Worm (Caenorhabditis elegans): ENCODE measurements around the gene ins-17.

The ins-17 gene

DNA sequence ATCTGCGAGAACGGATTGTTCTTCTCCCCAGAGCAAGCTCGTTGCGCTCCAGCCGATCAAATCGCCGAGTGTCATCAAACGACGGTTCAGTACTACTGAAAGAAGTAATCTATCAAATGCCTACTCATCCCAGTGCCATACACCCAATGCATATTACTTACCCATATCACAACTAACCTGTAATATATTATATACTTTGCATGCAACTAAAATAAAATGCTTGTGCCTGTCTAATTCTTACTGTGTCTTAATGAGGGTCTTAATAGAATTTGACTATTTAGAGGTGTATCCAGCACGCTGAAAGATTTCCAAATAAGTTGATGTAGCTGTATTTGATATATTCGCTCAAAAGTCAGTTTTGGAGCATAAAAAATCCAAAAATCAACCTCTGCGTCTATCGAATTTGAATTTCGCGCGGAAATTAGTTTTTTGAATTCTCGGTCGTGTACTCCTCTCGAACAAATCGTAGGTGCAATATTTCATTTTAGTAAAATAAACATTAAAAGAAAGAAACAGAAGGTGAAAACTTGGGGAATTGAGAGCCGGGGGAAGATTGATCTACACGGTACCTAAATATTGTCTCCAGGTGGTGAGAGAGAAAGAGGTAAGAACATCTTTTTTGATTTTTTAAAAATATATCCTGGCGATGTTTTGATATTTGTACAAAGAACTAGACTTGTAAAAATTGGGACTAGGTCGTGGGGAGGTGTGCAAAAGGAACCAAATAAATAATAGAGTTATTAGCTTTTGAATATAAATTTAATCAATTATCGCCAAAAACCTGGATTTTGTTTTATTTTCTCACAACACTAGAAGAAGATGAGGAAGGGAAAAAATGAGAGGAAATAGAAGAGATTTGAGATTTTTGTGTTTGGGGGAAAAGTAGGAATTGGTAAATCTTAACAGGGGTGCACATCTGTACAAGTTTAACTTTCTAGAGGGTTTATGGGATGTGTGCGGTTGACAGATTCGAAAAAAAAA is 14.1 kb upstream of the ins-17 start:
- TF ChIP-seq scrt-1 (GFP tag; IDR thresholded peaks at IDR 0.05): 0 out of 2 replicates have a peak, but pooled peaks have one; percentile 42
- TF ChIP-seq aly-1 (tag; optimal IDR thresholded peaks at IDR 0.05): no peak
- TF ChIP-seq pes-1 (GFP tag; IDR thresholded peaks at IDR 0.05): 0 out of 2 replicates have a peak, but pooled peaks have one; percentile 43

DNA sequence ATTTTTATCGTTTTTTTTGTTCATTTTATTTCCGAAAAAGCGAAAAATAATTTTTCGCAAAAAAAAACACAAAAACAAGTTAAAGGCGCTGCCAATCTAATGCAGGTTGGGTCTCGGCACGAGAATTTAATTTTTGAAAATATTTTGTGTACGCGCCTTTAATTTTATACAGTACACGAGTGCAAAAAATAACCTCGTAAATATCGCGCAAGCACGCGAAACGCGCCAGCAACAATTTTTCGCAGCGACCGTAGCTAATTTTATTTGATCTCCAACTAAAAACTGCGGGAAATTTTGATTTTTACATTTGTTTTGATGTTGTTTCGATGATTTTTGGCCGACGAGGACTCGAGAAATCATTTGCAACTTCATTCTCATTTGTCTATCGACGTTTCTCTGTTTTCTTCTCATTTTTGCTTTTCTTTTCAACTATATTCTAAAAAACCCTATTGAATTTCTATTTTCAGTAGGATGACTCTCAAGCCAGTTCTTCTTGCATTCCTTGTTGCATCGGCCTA is 11.6 kb upstream of the ins-17 start, which contains the start of gene cpg-1:
TSS of gene cpg-1 (plus strand) at position 468 of the 518 bp plus-strand sequence.
- TF ChIP-seq ceh-36 (tag; optimal IDR thresholded peaks at IDR 0.05): no peak
- no peak for TF ChIP-seq flt-1 (GFP tag; IDR thresholded peaks at IDR 0.05)
- no peak for TF ChIP-seq aly-1 (tag; optimal IDR thresholded peaks at IDR 0.05)
- TF ChIP-seq tbx-37 (GFP tag; conservative IDR thresholded peaks at IDR 0.05): no peak
- no peak for TF ChIP-seq ceh-13 (GFP tag; optimal IDR thresholded peaks at IDR 0.05)
- no peak for TF ChIP-seq hnd-1 (tag; optimal IDR thresholded peaks at IDR 0.05)
- no peak for TF ChIP-seq pes-1 (GFP tag; IDR thresholded peaks at IDR 0.05)
- TF ChIP-seq F13C5.2 (tag; optimal IDR thresholded peaks at IDR 0.05): no peak
- no peak for TF ChIP-seq scrt-1 (GFP tag; IDR thresholded peaks at IDR 0.05)
- TF ChIP-seq ama-1 (optimal IDR thresholded peaks at IDR 0.05): no peak

DNA sequence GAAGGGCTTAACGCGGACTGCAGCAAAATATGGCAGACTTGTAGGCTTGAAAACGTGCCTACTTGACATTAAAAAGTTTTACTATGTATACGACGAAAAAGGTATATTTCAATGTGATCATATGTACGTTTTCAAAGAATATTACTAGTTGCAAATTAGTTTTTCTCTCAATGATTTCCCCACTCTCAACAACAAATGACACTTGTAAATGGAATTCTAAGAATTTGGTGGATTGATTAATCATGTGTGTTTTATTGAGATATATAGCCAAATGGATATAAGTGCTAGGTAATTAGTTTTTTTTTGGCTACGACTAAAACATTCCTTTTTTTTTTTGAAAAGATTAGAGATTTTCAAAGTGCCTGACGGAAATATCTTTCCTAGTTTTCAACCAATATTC is 9.9 kb upstream of the ins-17 start:
- TF ChIP-seq aly-1 (tag; optimal IDR thresholded peaks at IDR 0.05) (no peak), hnd-1 (tag; optimal IDR thresholded peaks at IDR 0.05) (no peak), tra-4 (tag; optimal IDR thresholded peaks at IDR 0.05) (no peak), hmg-4 (GFP tag; optimal IDR thresholded peaks at IDR 0.05) (no peak), sea-1 (GFP tag; conservative IDR thresholded peaks at IDR 0.05) (no peak), ama-1 (optimal IDR thresholded peaks at IDR 0.05) (no peak), ets-7 (tag; optimal IDR thresholded peaks at IDR 0.05) (no peak), scrt-1 (GFP tag; IDR thresholded peaks at IDR 0.05) (no peak), ceh-36 (tag; optimal IDR thresholded peaks at IDR 0.05) (no peak), F13C5.2 (tag; optimal IDR thresholded peaks at IDR 0.05) (no peak)

DNA sequence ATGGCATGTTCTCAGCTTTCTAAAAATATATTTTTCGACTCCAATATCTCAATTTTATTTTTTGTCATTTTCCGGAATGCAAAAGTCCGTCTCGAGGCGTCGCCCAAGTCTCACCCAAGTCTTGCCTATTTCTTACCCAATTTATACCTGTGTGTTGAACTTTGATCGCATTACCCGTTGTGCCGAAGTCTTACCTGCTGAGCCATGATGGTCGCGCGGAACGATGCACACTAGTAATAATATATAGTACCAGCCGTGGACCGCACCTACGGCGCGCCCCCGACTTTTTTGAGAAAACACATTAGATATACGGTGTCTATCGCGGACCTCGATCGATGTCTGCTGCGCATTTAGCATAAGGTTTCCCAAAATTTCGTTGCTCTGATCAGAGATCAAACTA is 7.0 kb upstream of the ins-17 start:
- TF ChIP-seq pes-1 (GFP tag; IDR thresholded peaks at IDR 0.05): peak; percentile 65; the same call in 1 of the 2 replicates

DNA sequence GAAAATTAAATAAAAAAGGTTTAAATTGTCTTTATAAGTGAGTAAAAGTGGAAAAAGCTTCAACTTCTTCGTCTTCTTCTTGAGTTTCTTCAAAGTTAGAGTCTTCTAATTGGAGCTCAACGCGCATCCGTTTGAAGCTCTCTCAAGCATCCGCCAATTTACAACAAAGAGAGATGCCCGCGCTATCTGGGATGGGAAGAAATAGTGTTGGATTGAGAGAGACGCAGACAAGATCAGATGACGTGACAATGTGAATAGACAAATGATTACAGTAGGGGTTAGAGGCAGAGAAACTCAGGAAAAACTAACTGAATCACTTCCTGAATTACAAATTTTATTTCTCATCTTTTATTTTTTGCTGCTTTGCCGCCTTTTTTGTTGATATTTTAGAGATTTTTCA is 5.6 kb upstream of the ins-17 start:
- TF ChIP-seq hmbx-1 (tag; optimal IDR thresholded peaks at IDR 0.05) (no peak), tra-4 (tag; optimal IDR thresholded peaks at IDR 0.05) (no peak), F13C5.2 (tag; optimal IDR thresholded peaks at IDR 0.05) (no peak), ets-7 (tag; optimal IDR thresholded peaks at IDR 0.05) (no peak)

DNA sequence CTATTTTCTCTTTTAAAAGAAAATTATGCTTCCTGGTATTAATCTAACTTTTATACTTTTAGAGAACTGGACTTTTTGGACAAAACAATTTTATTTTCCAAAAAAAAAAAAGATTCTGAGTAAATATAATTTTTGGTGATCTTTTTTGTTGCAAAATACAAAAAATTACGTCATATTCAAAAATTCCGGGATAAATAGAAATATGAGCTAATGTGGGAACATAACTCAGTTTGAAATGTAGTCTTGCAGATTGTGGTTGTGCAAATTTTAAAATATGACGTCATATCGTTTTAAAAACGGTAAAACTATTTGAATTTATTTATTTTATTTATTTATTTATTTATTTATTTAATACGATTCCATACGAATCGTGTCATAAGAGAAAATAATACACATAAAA is 4.4 kb upstream of the ins-17 start:
- TF ChIP-seq sea-1 (GFP tag; conservative IDR thresholded peaks at IDR 0.05): no peak
- no peak for TF ChIP-seq scrt-1 (GFP tag; IDR thresholded peaks at IDR 0.05)
- TF ChIP-seq ama-1 (optimal IDR thresholded peaks at IDR 0.05): no peak
- no peak for TF ChIP-seq hmbx-1 (tag; optimal IDR thresholded peaks at IDR 0.05)
- TF ChIP-seq B0310.2 (tag; optimal IDR thresholded peaks at IDR 0.05): no peak
- TF ChIP-seq aly-1 (tag; optimal IDR thresholded peaks at IDR 0.05): no peak
- TF ChIP-seq ceh-13 (GFP tag; optimal IDR thresholded peaks at IDR 0.05): no peak

DNA sequence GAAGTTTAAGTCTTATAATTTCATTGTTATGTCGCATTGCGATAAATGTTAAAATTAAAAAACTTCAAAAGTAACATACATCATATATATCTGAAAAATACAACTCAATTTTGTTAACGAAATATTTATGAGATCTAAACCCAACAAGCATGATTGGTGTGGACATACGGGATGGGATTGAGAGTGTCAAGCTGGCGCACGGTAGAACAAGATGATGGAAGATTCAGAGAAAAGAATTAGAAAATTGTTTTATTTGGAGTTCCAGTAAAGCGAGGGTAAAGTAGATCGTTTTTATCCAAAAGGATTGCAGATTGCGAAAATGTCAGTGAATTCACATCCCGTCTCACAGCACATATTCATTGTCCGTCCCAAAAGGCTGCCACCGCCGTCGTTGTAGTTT is 566 bp downstream of the ins-17 start:
- TF ChIP-seq ceh-36 (tag; optimal IDR thresholded peaks at IDR 0.05): no peak
- TF ChIP-seq F13C5.2 (tag; optimal IDR thresholded peaks at IDR 0.05): no peak
- no peak for TF ChIP-seq tbx-11 (GFP tag; IDR thresholded peaks at IDR 0.05)
- no peak for TF ChIP-seq tbx-37 (GFP tag; conservative IDR thresholded peaks at IDR 0.05)
- no peak for TF ChIP-seq aly-1 (tag; optimal IDR thresholded peaks at IDR 0.05)
- no peak for TF ChIP-seq B0310.2 (tag; optimal IDR thresholded peaks at IDR 0.05)
- no peak for TF ChIP-seq ets-7 (tag; optimal IDR thresholded peaks at IDR 0.05)
- TF ChIP-seq pes-1 (GFP tag; IDR thresholded peaks at IDR 0.05): no peak
- TF ChIP-seq flt-1 (GFP tag; IDR thresholded peaks at IDR 0.05): no peak
- no peak for TF ChIP-seq hmg-4 (GFP tag; optimal IDR thresholded peaks at IDR 0.05)
- no peak for TF ChIP-seq tra-4 (tag; optimal IDR thresholded peaks at IDR 0.05)
- TF ChIP-seq sea-1 (GFP tag; conservative IDR thresholded peaks at IDR 0.05): no peak
- no peak for TF ChIP-seq hmbx-1 (tag; optimal IDR thresholded peaks at IDR 0.05)
- no peak for TF ChIP-seq ama-1 (optimal IDR thresholded peaks at IDR 0.05)
- no peak for TF ChIP-seq scrt-1 (GFP tag; IDR thresholded peaks at IDR 0.05)
- TF ChIP-seq hnd-1 (tag; optimal IDR thresholded peaks at IDR 0.05): no peak
- TF ChIP-seq ceh-13 (GFP tag; optimal IDR thresholded peaks at IDR 0.05): no peak

DNA sequence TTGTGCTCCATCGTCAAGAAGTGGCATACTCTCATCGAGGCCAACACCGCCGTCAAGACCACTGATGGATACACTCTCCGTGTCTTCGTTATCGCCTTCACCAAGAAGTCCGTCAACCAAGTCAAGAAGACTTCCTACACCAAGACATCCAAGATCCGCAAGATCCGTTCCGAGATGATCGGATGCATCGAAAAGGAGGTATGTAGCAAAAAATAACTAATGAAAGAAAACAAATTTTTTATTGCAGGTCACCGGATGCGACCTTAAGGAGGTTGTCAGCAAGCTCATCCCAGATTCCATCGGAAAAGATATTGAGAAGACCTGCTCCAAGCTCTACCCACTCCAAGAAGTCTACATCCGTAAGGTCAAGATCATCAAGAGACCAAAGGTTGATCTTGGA is 1.1 kb downstream of the ins-17 start:
- TF ChIP-seq ama-1 (optimal IDR thresholded peaks at IDR 0.05) (no peak), hmbx-1 (tag; optimal IDR thresholded peaks at IDR 0.05) (no peak), flt-1 (GFP tag; IDR thresholded peaks at IDR 0.05) (no peak), tra-4 (tag; optimal IDR thresholded peaks at IDR 0.05) (no peak), ceh-36 (tag; optimal IDR thresholded peaks at IDR 0.05) (no peak), tbx-37 (GFP tag; conservative IDR thresholded peaks at IDR 0.05) (no peak), B0310.2 (tag; optimal IDR thresholded peaks at IDR 0.05) (no peak), pes-1 (GFP tag; IDR thresholded peaks at IDR 0.05) (no peak), hmg-4 (GFP tag; optimal IDR thresholded peaks at IDR 0.05) (no peak), hnd-1 (tag; optimal IDR thresholded peaks at IDR 0.05) (no peak), ets-7 (tag; optimal IDR thresholded peaks at IDR 0.05) (no peak), tbx-11 (GFP tag; IDR thresholded peaks at IDR 0.05) (no peak), ceh-13 (GFP tag; optimal IDR thresholded peaks at IDR 0.05) (no peak), F13C5.2 (tag; optimal IDR thresholded peaks at IDR 0.05) (no peak), sea-1 (GFP tag; conservative IDR thresholded peaks at IDR 0.05) (no peak)
